Worm (Caenorhabditis elegans): ENCODE measurements around the gene B0336.7.

DNA sequence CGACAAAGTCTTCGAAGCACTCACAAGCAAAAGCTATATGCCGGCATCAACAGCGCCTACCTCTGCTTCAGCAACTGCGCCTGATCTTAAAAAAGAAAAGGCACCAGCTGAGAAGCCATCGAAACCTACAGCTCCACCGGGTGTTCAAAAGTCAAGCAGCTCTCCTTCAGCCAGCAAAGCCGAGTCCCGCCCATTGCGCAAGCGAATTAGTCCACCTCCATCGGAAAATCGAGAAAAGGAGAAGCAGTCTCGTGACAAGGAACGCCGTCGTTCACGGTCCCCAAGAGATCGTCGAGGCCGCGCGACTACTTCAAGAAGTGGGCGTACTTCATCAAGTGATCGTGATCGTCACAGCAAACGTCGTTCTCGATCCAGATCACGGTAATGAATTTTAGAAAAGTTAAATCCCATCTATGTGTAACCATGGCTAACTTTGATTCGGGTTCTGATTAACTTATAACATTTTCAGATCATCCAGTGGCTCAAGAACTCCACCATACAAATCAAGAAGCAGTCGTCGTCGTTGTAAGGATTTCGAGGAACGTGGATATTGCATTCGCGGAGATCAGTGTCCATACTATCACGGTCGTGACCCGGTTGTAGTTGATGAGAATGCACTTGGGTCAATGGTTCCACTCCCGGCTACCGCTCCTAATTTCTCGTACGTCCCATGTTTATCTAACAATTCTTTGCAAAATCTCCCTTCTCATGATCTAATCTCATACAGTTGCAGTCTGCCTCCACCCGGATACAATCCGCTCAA, 14.9 kb upstream of the B0336.7 start:
- TF ChIP-seq aly-1 (tag; optimal IDR thresholded peaks at IDR 0.05) (no peak), ama-1 (optimal IDR thresholded peaks at IDR 0.05) (no peak), flt-1 (GFP tag; IDR thresholded peaks at IDR 0.05) (no peak), ceh-36 (tag; optimal IDR thresholded peaks at IDR 0.05) (no peak), F13C5.2 (tag; optimal IDR thresholded peaks at IDR 0.05) (no peak), sea-1 (GFP tag; conservative IDR thresholded peaks at IDR 0.05) (no peak), hmg-4 (GFP tag; optimal IDR thresholded peaks at IDR 0.05) (no peak), pes-1 (GFP tag; IDR thresholded peaks at IDR 0.05) (no peak), scrt-1 (GFP tag; IDR thresholded peaks at IDR 0.05) (no peak)

Measured in whole organism, early embryonic.